Fruit fly (Drosophila melanogaster) whole organism, embryonic: ENCODE measurements around the gene UbcE2H.
A peak's percentile ranks its signal among the peaks of the same experiment; 100 is the strongest.

Experiments used
- Blimp-1 ChIP-seq: fragments of 200-800 bp; sonication (Bioruptor generic); optimal IDR thresholded peaks from 3 replicates; lab custom pipeline; 2018; ENCODE audit warnings: missing biosample characterization, missing genetic modification characterization, mild to moderate bottlenecking, moderate library complexity, missing genetic modification reagents
- BtbVII ChIP-seq: fragments of 200-800 bp; sonication (Bioruptor generic); optimal IDR thresholded peaks from 3 replicates; lab custom pipeline; 2017; ENCODE audit warnings: missing biosample characterization, mild to moderate bottlenecking, missing genetic modification characterization
- CG1024 ChIP-seq: fragments of 200-800 bp; sonication (Bioruptor generic); IDR thresholded peaks from 2 replicates; pipeline ENCODE4 v1.3.6; 2022; ENCODE audit warnings: missing biosample characterization, missing genetic modification characterization
- CG11560 ChIP-seq: fragments of 200-800 bp; sonication (Bioruptor generic); IDR thresholded peaks from 3 replicates; pipeline ENCODE4 v1.3.6; 2022; ENCODE audit warnings: missing biosample characterization, missing genetic modification characterization
- CG12155 ChIP-seq: fragments of 200-800 bp; sonication (Bioruptor generic); optimal IDR thresholded peaks from 3 replicates; lab custom pipeline; 2016; ENCODE audit warnings: missing biosample characterization, missing genetic modification characterization
- CG12659 ChIP-seq: fragments of 200-800 bp; sonication (Bioruptor generic); optimal IDR thresholded peaks from 3 replicates; lab custom pipeline; 2017; ENCODE audit warnings: mild to moderate bottlenecking, missing biosample characterization, missing genetic modification reagents, missing genetic modification characterization
- CG1529 ChIP-seq: fragments of 200-800 bp; sonication (Bioruptor generic); optimal IDR thresholded peaks from 3 replicates; lab custom pipeline; 2018; ENCODE audit warnings: missing biosample characterization, missing genetic modification characterization
- CG15514 ChIP-seq: fragments of 200-800 bp; sonication (Bioruptor generic); optimal IDR thresholded peaks from 3 replicates; lab custom pipeline; 2017; ENCODE audit warnings: missing biosample characterization, missing genetic modification characterization, mild to moderate bottlenecking, moderate library complexity, missing genetic modification reagents
- CG15601 ChIP-seq: fragments of 200-800 bp; sonication (Bioruptor generic); optimal IDR thresholded peaks from 3 replicates; lab custom pipeline; 2019; ENCODE audit warnings: missing biosample characterization, mild to moderate bottlenecking, missing genetic modification characterization, moderate library complexity
- CG15696 ChIP-seq: fragments of 200-800 bp; sonication (Bioruptor generic); optimal IDR thresholded peaks from 2 replicates; lab custom pipeline; 2019; ENCODE audit warnings: missing biosample characterization, mild to moderate bottlenecking, missing genetic modification characterization, moderate library complexity
- CG1832 ChIP-seq: fragments of 200-800 bp; sonication (Bioruptor generic); optimal IDR thresholded peaks from 2 replicates; lab custom pipeline; 2017; ENCODE audit warnings: missing biosample characterization, mild to moderate bottlenecking, missing genetic modification characterization, inconsistent platforms
- CG2116 ChIP-seq: fragments of 200-800 bp; sonication (Bioruptor generic); optimal IDR thresholded peaks from 3 replicates; lab custom pipeline; 2018; ENCODE audit warnings: missing biosample characterization, mild to moderate bottlenecking, missing genetic modification characterization
- CG2889 ChIP-seq: fragments of 200-800 bp; sonication (Bioruptor generic); IDR thresholded peaks from 3 replicates; pipeline ENCODE4 v1.3.6; 2022; ENCODE audit warnings: missing biosample characterization, missing genetic modification characterization
- CG32532 ChIP-seq: fragments of 200-800 bp; sonication (Bioruptor generic); IDR thresholded peaks from 2 replicates; pipeline ENCODE4 v1.3.6; 2022; ENCODE audit warnings: missing biosample characterization, missing genetic modification characterization
- CG3847 ChIP-seq: fragments of 200-800 bp; sonication (Bioruptor generic); IDR thresholded peaks from 2 replicates; pipeline ENCODE4 v1.3.6; 2022; ENCODE audit warnings: missing biosample characterization, missing genetic modification characterization
- CG4282 ChIP-seq: fragments of 200-800 bp; sonication (Bioruptor generic); optimal IDR thresholded peaks from 2 replicates; lab custom pipeline; 2016; ENCODE audit warnings: missing biosample characterization, missing genetic modification characterization
- CG4854 ChIP-seq: fragments of 200-800 bp; sonication (Bioruptor generic); optimal IDR thresholded peaks from 2 replicates; lab custom pipeline; 2016; ENCODE audit warnings: missing biosample characterization, missing genetic modification characterization, inconsistent platforms
- CG6254 ChIP-seq: fragments of 200-800 bp; sonication (Bioruptor generic); optimal IDR thresholded peaks from 3 replicates; lab custom pipeline; 2017; ENCODE audit warnings: mild to moderate bottlenecking, missing biosample characterization, missing genetic modification reagents, missing genetic modification characterization
- CG9797 ChIP-seq: fragments of 200-800 bp; sonication (Bioruptor generic); optimal IDR thresholded peaks from 3 replicates; lab custom pipeline; 2018; ENCODE audit warnings: missing biosample characterization, mild to moderate bottlenecking, missing genetic modification characterization
- CG9817 ChIP-seq: fragments of 200-800 bp; sonication (Bioruptor generic); optimal IDR thresholded peaks from 2 replicates; lab custom pipeline; 2018; ENCODE audit warnings: missing biosample characterization, mild to moderate bottlenecking, missing genetic modification characterization, moderate library complexity
- CkIIα-i1 ChIP-seq: fragments of 200-800 bp; sonication (Bioruptor generic); IDR thresholded peaks from 2 replicates; pipeline ENCODE4 v1.3.6; 2022; ENCODE audit warnings: missing biosample characterization, missing genetic modification characterization
- D ChIP-seq, 2 experiments: fragments of 200-800 bp in 1 of 2; fragments of >200 bp in 1 of 2; sonication (Bioruptor generic) in 1 of 2; optimal IDR thresholded peaks; 2 replicates in 1 of 2; 3 replicates in 1 of 2; lab custom pipeline; 2017; ENCODE audit warnings: mild to moderate bottlenecking in 1 of 2, missing biosample characterization in 1 of 2, missing genetic modification characterization in 1 of 2, missing genetic modification reagents in 1 of 2
- Dbx ChIP-seq: fragments of 200-800 bp; sonication (Bioruptor generic); IDR thresholded peaks from 3 replicates; pipeline ENCODE4 v1.3.6; 2022; ENCODE audit warnings: missing biosample characterization, missing genetic modification characterization
- Doc2 ChIP-seq: fragments of 200-800 bp; sonication (Bioruptor generic); IDR thresholded peaks from 2 replicates; pipeline ENCODE4 v1.3.6; 2022; ENCODE audit warnings: missing biosample characterization, missing genetic modification characterization
- E2f2 ChIP-seq: fragments of 200-800 bp; sonication (Bioruptor generic); IDR thresholded peaks from 2 replicates; pipeline ENCODE4 v1.3.6; 2022; ENCODE audit warnings: missing biosample characterization, missing genetic modification characterization
- Fer2 ChIP-seq: fragments of 200-800 bp; sonication (Bioruptor generic); optimal IDR thresholded peaks from 2 replicates; lab custom pipeline; 2018; ENCODE audit warnings: missing biosample characterization, mild to moderate bottlenecking, missing genetic modification characterization, moderate library complexity
- HmgD ChIP-seq: fragments of 200-800 bp; sonication (Bioruptor generic); optimal IDR thresholded peaks from 3 replicates; lab custom pipeline; 2016; ENCODE audit warnings: missing biosample characterization, missing genetic modification characterization
- MESR4 ChIP-seq: fragments of 200-800 bp; sonication (Bioruptor generic); optimal IDR thresholded peaks from 2 replicates; lab custom pipeline; 2018; ENCODE audit warnings: missing biosample characterization, mild to moderate bottlenecking, missing genetic modification characterization, moderate library complexity
- Mes4 ChIP-seq: fragments of 200-800 bp; sonication (Bioruptor generic); optimal IDR thresholded peaks from 2 replicates; lab custom pipeline; 2016; ENCODE audit warnings: missing biosample characterization, missing genetic modification characterization
- Myb ChIP-seq: fragments of 200-800 bp; sonication (Bioruptor generic); optimal IDR thresholded peaks from 2 replicates; lab custom pipeline; 2016; ENCODE audit warnings: missing biosample characterization, missing genetic modification characterization
- PHDP ChIP-seq: fragments of 200-800 bp; sonication (Bioruptor generic); optimal IDR thresholded peaks from 3 replicates; lab custom pipeline; 2018; ENCODE audit warnings: missing biosample characterization, mild to moderate bottlenecking, missing genetic modification characterization, moderate library complexity
- Pdp1 ChIP-seq, 2 experiments: fragments of 200-800 bp; sonication (Bioruptor generic); optimal IDR thresholded peaks; 3 replicates each; lab custom pipeline; 2016; ENCODE audit warnings: missing biosample characterization in 2 of 2, missing genetic modification characterization in 2 of 2, mild to moderate bottlenecking in 1 of 2, moderate library complexity in 1 of 2
- Usf ChIP-seq: fragments of 200-800 bp; sonication (Bioruptor generic); optimal IDR thresholded peaks from 2 replicates; lab custom pipeline; 2017; ENCODE audit warnings: missing genotype, missing biosample characterization, missing genetic modification characterization
- ara ChIP-seq: fragments of 200-800 bp; sonication (Bioruptor generic); IDR thresholded peaks from 2 replicates; pipeline ENCODE4 v1.3.6; 2022; ENCODE audit warnings: missing biosample characterization, missing genetic modification characterization
- bab2 ChIP-seq: fragments of 200-800 bp; sonication (Bioruptor generic); optimal IDR thresholded peaks from 2 replicates; lab custom pipeline; 2016; ENCODE audit warnings: missing biosample characterization, missing genetic modification characterization
- bcd ChIP-seq: fragments of 200-800 bp; sonication (Bioruptor generic); optimal IDR thresholded peaks from 2 replicates; lab custom pipeline; 2017; ENCODE audit warnings: missing biosample characterization, mild to moderate bottlenecking, missing genetic modification characterization
- bsh ChIP-seq, 2 experiments: fragments of 200-800 bp; sonication (Bioruptor generic); optimal IDR thresholded peaks; 2 replicates each; lab custom pipeline; 2017 to 2018; ENCODE audit warnings: mild to moderate bottlenecking in 2 of 2, missing biosample characterization in 2 of 2, missing genetic modification characterization in 2 of 2, moderate library complexity in 1 of 2
- caup ChIP-seq: fragments of 200-800 bp; sonication (Bioruptor generic); optimal IDR thresholded peaks from 3 replicates; lab custom pipeline; 2017; ENCODE audit warnings: missing biosample characterization, mild to moderate bottlenecking, missing genetic modification characterization, moderate library complexity; ENCODE audit not compliant: severe bottlenecking
- chm ChIP-seq: fragments of 200-800 bp; sonication (Bioruptor generic); IDR thresholded peaks from 2 replicates; pipeline ENCODE4 v1.3.6; 2022; ENCODE audit warnings: missing biosample characterization, missing genetic modification characterization
- danr ChIP-seq: fragments of 200-800 bp; sonication (Bioruptor generic); IDR thresholded peaks from 2 replicates; pipeline ENCODE4 v1.3.6; 2022; ENCODE audit warnings: missing biosample characterization, missing genetic modification characterization
- dimm ChIP-seq: fragments of 200-800 bp; sonication (Bioruptor generic); IDR thresholded peaks from 2 replicates; pipeline ENCODE4 v1.3.6; 2022; ENCODE audit warnings: missing biosample characterization, missing genetic modification characterization
- dm ChIP-seq: fragments of 200-800 bp; sonication (Bioruptor generic); optimal IDR thresholded peaks from 3 replicates; lab custom pipeline; 2016; ENCODE audit warnings: missing biosample characterization, missing genetic modification characterization
- eve ChIP-seq, 2 experiments: fragments of >200 bp; optimal IDR thresholded peaks; 2 replicates each; lab custom pipeline; 2017; ENCODE audit warnings: missing biosample characterization in 2 of 2, missing genetic modification characterization in 2 of 2
- gem ChIP-seq: fragments of 200-800 bp; sonication (Bioruptor generic); optimal IDR thresholded peaks from 2 replicates; lab custom pipeline; 2019; ENCODE audit warnings: missing biosample characterization, mild to moderate bottlenecking, missing genetic modification characterization, moderate library complexity
- jumu ChIP-seq: fragments of 200-800 bp; sonication (Bioruptor generic); optimal IDR thresholded peaks from 3 replicates; lab custom pipeline; 2016; ENCODE audit warnings: missing biosample characterization, missing genetic modification characterization
- mld ChIP-seq: fragments of 200-800 bp; sonication (Bioruptor generic); IDR thresholded peaks from 3 replicates; pipeline ENCODE4 v1.3.6; 2022; ENCODE audit warnings: missing biosample characterization, missing genetic modification characterization; ENCODE audit not compliant: partially characterized antibody
- oc ChIP-seq: fragments of 200-800 bp; sonication (Bioruptor generic); optimal IDR thresholded peaks from 2 replicates; lab custom pipeline; 2018; ENCODE audit warnings: missing biosample characterization, mild to moderate bottlenecking, missing genetic modification characterization, moderate library complexity
- psq ChIP-seq: fragments of 200-800 bp; sonication (Bioruptor generic); optimal IDR thresholded peaks from 2 replicates; lab custom pipeline; 2017; ENCODE audit warnings: missing biosample characterization, missing genetic modification characterization
- row ChIP-seq: fragments of 200-800 bp; sonication (Bioruptor generic); IDR thresholded peaks from 3 replicates; pipeline ENCODE4 v1.3.6; 2022; ENCODE audit warnings: missing biosample characterization, missing genetic modification characterization
- sna ChIP-seq: fragments of 200-800 bp; sonication (Bioruptor generic); IDR thresholded peaks from 2 replicates; pipeline ENCODE4 v1.3.6; 2022; ENCODE audit warnings: missing biosample characterization, missing genetic modification characterization; ENCODE audit not compliant: partially characterized antibody

Gene UbcE2H

DNA sequence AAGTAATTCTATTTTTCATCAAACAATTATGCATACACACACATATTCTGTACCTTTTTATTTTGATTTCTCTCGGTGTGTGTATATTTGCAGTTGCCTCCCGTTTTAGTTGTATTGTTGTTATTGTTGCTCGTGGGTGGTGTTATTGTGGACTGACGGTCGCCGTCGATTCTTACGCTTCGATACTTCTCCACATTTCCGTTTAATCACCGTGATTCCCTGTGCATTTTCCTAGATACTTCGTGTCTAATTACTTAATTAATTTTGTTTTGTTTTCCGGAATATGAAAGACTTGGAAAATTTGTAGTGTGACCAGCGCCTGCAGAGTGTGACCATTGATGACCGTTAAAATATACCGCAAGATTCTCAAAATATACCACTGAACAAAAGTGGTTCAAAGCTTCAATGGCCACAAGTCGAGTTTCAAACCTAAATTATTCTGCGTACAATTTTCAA is at the start of gene UbcE2H (continued):
- no peak for TF ChIP-seq CG15696 (tag; lab: Kevin White, UChicago)
- peak in 1 of 2 experiments; percentile 39 for TF ChIP-seq Pdp1 (GFP tag; optimal IDR thresholded peaks at IDR 0.05; lab: Kevin White, UChicago)
- peak; percentile 98 for TF ChIP-seq Myb
- TF ChIP-seq oc (tag; lab: Kevin White, UChicago): no peak
- no peak for TF ChIP-seq caup
- no peak for TF ChIP-seq CG2889 (GFP tag; lab: Robert Waterston, UW)
- no peak for TF ChIP-seq Fer2 (tag; lab: Kevin White, UChicago)
- TF ChIP-seq bab2 (GFP tag; lab: Kevin White, UChicago): no peak
- no peak for TF ChIP-seq CG12155
- peak; percentile 91 for TF ChIP-seq CG15514
- no peak for TF ChIP-seq chm
- TF ChIP-seq bcd (GFP tag; lab: Kevin White, UChicago): no peak
- TF ChIP-seq HmgD: peak; percentile 27
- no peak for TF ChIP-seq D (optimal IDR thresholded peaks at IDR 0.05; lab: Kevin White, UChicago)
- TF ChIP-seq D (GFP tag; optimal IDR thresholded peaks at IDR 0.05; lab: Kevin White, UChicago): no peak
- no peak for TF ChIP-seq sna
- peak; percentile 6 for TF ChIP-seq BtbVII (GFP tag; lab: Kevin White, UChicago)
- no peak for TF ChIP-seq CG4854
- no peak for TF ChIP-seq CG9817 (tag; lab: Kevin White, UChicago)
- no peak for TF ChIP-seq CG1832 (GFP tag; lab: Kevin White, UChicago)
- no peak for TF ChIP-seq Mes4 (GFP tag; lab: Kevin White, UChicago)
- TF ChIP-seq CG32532 (GFP tag; lab: Robert Waterston, UW): no peak
- TF ChIP-seq Doc2 (GFP tag; lab: Robert Waterston, UW): no peak
- no peak for TF ChIP-seq ara (GFP tag; lab: Robert Waterston, UW)
- no peak for TF ChIP-seq dm
- TF ChIP-seq dimm (GFP tag; lab: Robert Waterston, UW): no peak
- no peak for TF ChIP-seq PHDP (tag; lab: Kevin White, UChicago)
- no peak for TF ChIP-seq gem (tag; lab: Kevin White, UChicago)
- no peak for TF ChIP-seq CG4282
- peak; percentile 82 for TF ChIP-seq E2f2 (GFP tag; lab: Robert Waterston, UW)
- no peak for TF ChIP-seq bsh (GFP tag; optimal IDR thresholded peaks at IDR 0.05; lab: Kevin White, UChicago)
- no peak for TF ChIP-seq CG11560 (tag; lab: Robert Waterston, UW)
- no peak for TF ChIP-seq mld (GFP tag; lab: Robert Waterston, UW)
- no peak for TF ChIP-seq CG6254
- no peak for TF ChIP-seq CG15601 (tag; lab: Kevin White, UChicago)
- peak; percentile 41 for TF ChIP-seq CG12659 (GFP tag; lab: Kevin White, UChicago)
- TF ChIP-seq Usf (GFP tag; lab: Kevin White, UChicago): no peak
- TF ChIP-seq CG9797 (GFP tag; lab: Kevin White, UChicago): peak; percentile 92
- peak in 1 of 2 experiments; percentile 19 for TF ChIP-seq eve (GFP tag; optimal IDR thresholded peaks at IDR 0.05; lab: Kevin White, UChicago)
- TF ChIP-seq jumu: no peak
- no peak for TF ChIP-seq row (GFP tag; lab: Robert Waterston, UW)
- TF ChIP-seq CkIIα-i1 (GFP tag; lab: Robert Waterston, UW): no peak
- TF ChIP-seq danr (GFP tag; lab: Robert Waterston, UW): no peak
- peak; percentile 63 for TF ChIP-seq MESR4 (GFP tag; lab: Kevin White, UChicago)
- no peak for TF ChIP-seq Dbx (GFP tag; lab: Robert Waterston, UW)
- peak; percentile 37; the same call in 1 of the 2 replicates for TF ChIP-seq CG3847 (GFP tag; lab: Robert Waterston, UW)
- peak; percentile 58 for TF ChIP-seq CG2116 (GFP tag; lab: Kevin White, UChicago)
- no peak for TF ChIP-seq CG1024 (GFP tag; lab: Robert Waterston, UW)
- no peak for TF ChIP-seq Blimp-1 (GFP tag; lab: Kevin White, UChicago)
- no peak for TF ChIP-seq psq
- TF ChIP-seq CG1529: peak; percentile 8
